Worm (Caenorhabditis elegans): ENCODE results near the gene T24H7.2.

DNA sequence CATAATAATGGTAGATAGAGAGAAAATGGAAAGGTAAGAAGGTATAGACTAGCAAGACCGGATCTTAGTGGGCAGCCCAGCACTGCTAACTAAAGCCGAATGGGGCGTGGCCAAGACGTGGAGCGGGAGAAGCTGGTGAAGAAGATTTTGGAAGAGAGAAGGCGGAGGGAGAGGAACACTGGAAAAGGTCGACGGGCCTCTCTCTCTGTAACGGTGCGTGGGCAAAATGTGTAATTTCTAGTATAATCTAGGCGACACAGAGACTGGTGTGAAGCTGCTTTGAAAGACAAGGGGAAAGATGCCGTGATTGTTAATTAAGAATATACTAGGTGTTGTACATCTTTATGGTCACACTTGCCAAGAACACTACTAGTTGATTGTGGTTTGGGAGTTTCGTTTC lies 8.9 kb downstream of the T24H7.2 start, which contains the start of gene F13H8.5:
- TF ChIP-seq snpc-4 (tag; optimal IDR thresholded peaks at IDR 0.05) (no peak), nhr-10 (tag; optimal IDR thresholded peaks at IDR 0.05) (no peak), lin-13 (GFP tag; optimal IDR thresholded peaks at IDR 0.05) (no peak), nhr-25 (tag; optimal IDR thresholded peaks at IDR 0.05) (no peak), mdl-1 (tag; optimal IDR thresholded peaks at IDR 0.05) (no peak), nhr-12 (tag; optimal IDR thresholded peaks at IDR 0.05) (no peak), lin-11 (tag; optimal IDR thresholded peaks at IDR 0.05) (no peak), ceh-82 (tag; optimal IDR thresholded peaks at IDR 0.05) (no peak), ZK546.5 (tag; optimal IDR thresholded peaks at IDR 0.05) (no peak), nhr-11 (tag; optimal IDR thresholded peaks at IDR 0.05) (no peak), mbf-1 (tag; optimal IDR thresholded peaks at IDR 0.05) (no peak)
